Fruit fly (Drosophila melanogaster) whole organism, embryonic: ENCODE measurements around the gene hyd.

ENCODE experiments used
- CG10267 ChIP-seq: fragments of 200-800 bp; sonication (Bioruptor generic); optimal IDR thresholded peaks from 2 replicates; lab custom pipeline; 2018; ENCODE audit warnings: missing biosample characterization, mild to moderate bottlenecking, missing genetic modification characterization, moderate library complexity
- CG10321 ChIP-seq: fragments of 200-800 bp; sonication (Bioruptor generic); IDR thresholded peaks from 2 replicates; pipeline ENCODE4 v1.3.6; 2022; ENCODE audit warnings: missing biosample characterization, missing genetic modification characterization
- CG11093 ChIP-seq: fragments of 200-800 bp; sonication (Bioruptor generic); IDR thresholded peaks from 3 replicates; pipeline ENCODE4 v1.3.6; 2022; ENCODE audit warnings: missing biosample characterization, missing genetic modification characterization
- CG11560 ChIP-seq: fragments of 200-800 bp; sonication (Bioruptor generic); IDR thresholded peaks from 3 replicates; pipeline ENCODE4 v1.3.6; 2022; ENCODE audit warnings: missing biosample characterization, missing genetic modification characterization
- CG12942 ChIP-seq: fragments of 200-800 bp; sonication (Bioruptor generic); optimal IDR thresholded peaks from 3 replicates; lab custom pipeline; 2016; ENCODE audit warnings: missing biosample characterization, missing genetic modification characterization
- CG14667 ChIP-seq: fragments of 200-800 bp; sonication (Bioruptor generic); IDR thresholded peaks from 2 replicates; pipeline ENCODE4 v1.3.6; 2022; ENCODE audit warnings: missing biosample characterization, missing genetic modification characterization
- CG15479 ChIP-seq: fragments of 200-800 bp; sonication (Bioruptor generic); optimal IDR thresholded peaks from 3 replicates; lab custom pipeline; 2019; ENCODE audit warnings: missing biosample characterization, mild to moderate bottlenecking, missing genetic modification characterization, moderate library complexity
- CG1603 ChIP-seq: fragments of 200-800 bp; sonication (Bioruptor generic); optimal IDR thresholded peaks from 2 replicates; lab custom pipeline; 2019; ENCODE audit warnings: missing biosample characterization, mild to moderate bottlenecking, missing genetic modification characterization, moderate library complexity
- CG17186 ChIP-seq: fragments of 200-800 bp; sonication (Bioruptor generic); optimal IDR thresholded peaks from 3 replicates; lab custom pipeline; 2017; ENCODE audit warnings: missing biosample characterization, missing genetic modification reagents, missing genetic modification characterization
- CG2678 ChIP-seq: fragments of 200-800 bp; sonication (Bioruptor generic); optimal IDR thresholded peaks from 3 replicates; lab custom pipeline; 2019; ENCODE audit warnings: missing biosample characterization, mild to moderate bottlenecking, missing genetic modification characterization, moderate library complexity
- CG2712 ChIP-seq: fragments of 200-800 bp; optimal IDR thresholded peaks from 3 replicates; lab custom pipeline; 2019; ENCODE audit warnings: missing biosample characterization, mild to moderate bottlenecking, missing genetic modification characterization, moderate library complexity
- CG2875 ChIP-seq: fragments of 200-800 bp; sonication (Bioruptor generic); optimal IDR thresholded peaks from 2 replicates; lab custom pipeline; 2017; ENCODE audit warnings: missing biosample characterization, mild to moderate bottlenecking, missing genetic modification characterization, missing genetic modification reagents
- CG2889 ChIP-seq: fragments of 200-800 bp; sonication (Bioruptor generic); IDR thresholded peaks from 3 replicates; pipeline ENCODE4 v1.3.6; 2022; ENCODE audit warnings: missing biosample characterization, missing genetic modification characterization
- CG31441 ChIP-seq: fragments of 200-800 bp; sonication (Bioruptor generic); IDR thresholded peaks from 2 replicates; pipeline ENCODE4 v1.3.6; 2022; ENCODE audit warnings: missing biosample characterization, missing genetic modification characterization
- CG4617 ChIP-seq: fragments of 200-800 bp; sonication (Bioruptor generic); optimal IDR thresholded peaks from 3 replicates; lab custom pipeline; 2016; ENCODE audit warnings: missing biosample characterization, missing genetic modification characterization, borderline replicate concordance
- CG4730 ChIP-seq: fragments of 200-800 bp; sonication (Bioruptor generic); IDR thresholded peaks from 2 replicates; pipeline ENCODE4 v1.3.6; 2022; ENCODE audit warnings: missing biosample characterization, missing genetic modification characterization
- CG6683 ChIP-seq: fragments of 200-800 bp; sonication (Bioruptor generic); optimal IDR thresholded peaks from 2 replicates; lab custom pipeline; 2017; ENCODE audit warnings: missing biosample characterization, mild to moderate bottlenecking, missing genetic modification characterization, missing genetic modification reagents
- CG7556 ChIP-seq: fragments of 200-800 bp; sonication (Bioruptor generic); optimal IDR thresholded peaks from 2 replicates; lab custom pipeline; 2017; ENCODE audit warnings: missing biosample characterization, mild to moderate bottlenecking, missing genetic modification characterization
- CG7839 ChIP-seq: fragments of 200-800 bp; sonication (Bioruptor generic); optimal IDR thresholded peaks from 3 replicates; lab custom pipeline; 2018; ENCODE audit warnings: missing biosample characterization, mild to moderate bottlenecking, missing genetic modification characterization, moderate library complexity
- CG8089 ChIP-seq: fragments of 200-800 bp; sonication (Bioruptor generic); optimal IDR thresholded peaks from 3 replicates; lab custom pipeline; 2016; ENCODE audit warnings: missing biosample characterization, missing genetic modification characterization
- CG8388 ChIP-seq: fragments of 200-800 bp; sonication (Bioruptor generic); optimal IDR thresholded peaks from 2 replicates; lab custom pipeline; 2019; ENCODE audit warnings: missing biosample characterization, mild to moderate bottlenecking, missing genetic modification characterization, moderate library complexity
- CG9437 ChIP-seq: fragments of 200-800 bp; sonication (Bioruptor generic); optimal IDR thresholded peaks from 2 replicates; lab custom pipeline; 2018; ENCODE audit warnings: missing biosample characterization, mild to moderate bottlenecking, missing genetic modification characterization
- CG9609 ChIP-seq: fragments of 200-800 bp; sonication (Bioruptor generic); optimal IDR thresholded peaks from 3 replicates; lab custom pipeline; 2016; ENCODE audit warnings: missing biosample characterization, missing genetic modification characterization
- CG9797 ChIP-seq: fragments of 200-800 bp; sonication (Bioruptor generic); optimal IDR thresholded peaks from 3 replicates; lab custom pipeline; 2018; ENCODE audit warnings: missing biosample characterization, mild to moderate bottlenecking, missing genetic modification characterization
- CG9932 ChIP-seq: fragments of 200-800 bp; sonication (Bioruptor generic); IDR thresholded peaks from 2 replicates; pipeline ENCODE4 v1.3.6; 2022; ENCODE audit warnings: missing biosample characterization, missing genetic modification characterization
- CHES-1-like ChIP-seq: fragments of 200-800 bp; sonication (Bioruptor generic); optimal IDR thresholded peaks from 2 replicates; lab custom pipeline; 2016; ENCODE audit warnings: missing biosample characterization, missing genetic modification characterization
- CTCF ChIP-seq: fragments of 200-800 bp; sonication (Bioruptor generic); optimal IDR thresholded peaks from 2 replicates; lab custom pipeline; 2017; ENCODE audit warnings: missing biosample characterization, mild to moderate bottlenecking, missing genetic modification characterization, moderate library complexity
- CoRest ChIP-seq: fragments of 200-800 bp; sonication (Bioruptor generic); optimal IDR thresholded peaks from 3 replicates; lab custom pipeline; 2018; ENCODE audit warnings: missing biosample characterization, mild to moderate bottlenecking, missing genetic modification characterization, moderate library complexity
- CrebB ChIP-seq: fragments of 200-800 bp; sonication (Bioruptor generic); optimal IDR thresholded peaks from 3 replicates; lab custom pipeline; 2018; ENCODE audit warnings: missing biosample characterization, mild to moderate bottlenecking, missing genetic modification characterization
- D19A ChIP-seq: fragments of 200-800 bp; optimal IDR thresholded peaks from 3 replicates; lab custom pipeline; 2019; ENCODE audit warnings: missing biosample characterization, mild to moderate bottlenecking, missing genetic modification characterization, moderate library complexity
- Dek ChIP-seq: fragments of 200-800 bp; sonication (Bioruptor generic); optimal IDR thresholded peaks from 3 replicates; lab custom pipeline; 2019; ENCODE audit warnings: missing biosample characterization, mild to moderate bottlenecking, missing genetic modification characterization, moderate library complexity
- E2f2 ChIP-seq: fragments of 200-800 bp; sonication (Bioruptor generic); IDR thresholded peaks from 2 replicates; pipeline ENCODE4 v1.3.6; 2022; ENCODE audit warnings: missing biosample characterization, missing genetic modification characterization
- Ets97D ChIP-seq: fragments of 200-800 bp; sonication (Bioruptor generic); optimal IDR thresholded peaks from 3 replicates; lab custom pipeline; 2016; ENCODE audit warnings: missing biosample characterization, missing genetic modification characterization
- Fer3 ChIP-seq: fragments of 200-800 bp; sonication (Bioruptor generic); optimal IDR thresholded peaks from 2 replicates; lab custom pipeline; 2018; ENCODE audit warnings: missing biosample characterization, mild to moderate bottlenecking, missing genetic modification characterization, moderate library complexity
- Gug ChIP-seq: fragments of 200-800 bp; sonication (Bioruptor generic); IDR thresholded peaks from 4 replicates; pipeline ENCODE4 v1.3.6; 2022; ENCODE audit warnings: missing biosample characterization, missing genetic modification characterization
- MTF-1 ChIP-seq: fragments of 200-800 bp; sonication (Bioruptor generic); optimal IDR thresholded peaks from 2 replicates; lab custom pipeline; 2018; ENCODE audit warnings: missing biosample characterization, mild to moderate bottlenecking, missing genetic modification characterization, borderline replicate concordance
- Mad ChIP-seq: fragments of 200-800 bp; sonication (Bioruptor generic); optimal IDR thresholded peaks from 2 replicates; lab custom pipeline; 2016; ENCODE audit warnings: missing biosample characterization, missing genetic modification characterization
- Neu2 ChIP-seq: fragments of 200-800 bp; sonication (Bioruptor generic); optimal IDR thresholded peaks from 3 replicates; lab custom pipeline; 2016; ENCODE audit warnings: missing biosample characterization, missing genetic modification characterization, borderline replicate concordance
- Ravus ChIP-seq: fragments of 200-800 bp; sonication (Bioruptor generic); IDR thresholded peaks from 2 replicates; pipeline ENCODE4 v1.3.6; 2022; ENCODE audit warnings: missing biosample characterization, missing genetic modification characterization
- Side ChIP-seq: fragments of 200-800 bp; sonication (Bioruptor generic); optimal IDR thresholded peaks from 2 replicates; lab custom pipeline; 2016; ENCODE audit warnings: missing biosample characterization, missing genetic modification characterization
- Taf1 ChIP-seq: fragments of 200-800 bp; sonication (Bioruptor generic); IDR thresholded peaks from 2 replicates; pipeline ENCODE4 v1.3.6; 2022; ENCODE audit warnings: missing biosample characterization, missing genetic modification characterization
- al ChIP-seq: fragments of 200-800 bp; sonication (Bioruptor generic); IDR thresholded peaks from 2 replicates; pipeline ENCODE4 v1.3.6; 2022; ENCODE audit warnings: missing biosample characterization, missing genetic modification characterization
- bigmax ChIP-seq: fragments of 200-800 bp; sonication (Bioruptor generic); optimal IDR thresholded peaks from 2 replicates; lab custom pipeline; 2018; ENCODE audit warnings: missing biosample characterization, mild to moderate bottlenecking, missing genetic modification characterization
- bowl ChIP-seq: fragments of 200-800 bp; sonication (Bioruptor generic); IDR thresholded peaks from 2 replicates; pipeline ENCODE4 v1.3.6; 2022; ENCODE audit warnings: missing biosample characterization, missing genetic modification characterization
- corto ChIP-seq: fragments of 200-800 bp; sonication (Bioruptor generic); optimal IDR thresholded peaks from 2 replicates; lab custom pipeline; 2016; ENCODE audit warnings: missing biosample characterization, mild to moderate bottlenecking, missing genetic modification characterization, moderate library complexity
- fru ChIP-seq: fragments of >200 bp; optimal IDR thresholded peaks from 2 replicates; lab custom pipeline; 2017
- kni ChIP-seq: fragments of 200-800 bp; sonication (Bioruptor generic); optimal IDR thresholded peaks from 3 replicates; lab custom pipeline; 2017; ENCODE audit warnings: mild to moderate bottlenecking, missing biosample characterization, missing genetic modification reagents, missing genetic modification characterization
- nerfin-2 ChIP-seq: fragments of 200-800 bp; sonication (Bioruptor generic); IDR thresholded peaks from 2 replicates; pipeline ENCODE4 v1.3.6; 2022; ENCODE audit warnings: missing biosample characterization, missing genetic modification characterization; ENCODE audit not compliant: partially characterized antibody
- nom ChIP-seq: fragments of 200-800 bp; sonication (Bioruptor generic); optimal IDR thresholded peaks from 2 replicates; lab custom pipeline; 2017; ENCODE audit warnings: missing biosample characterization, missing genetic modification characterization, mild to moderate bottlenecking, moderate library complexity, missing genetic modification reagents
- phol ChIP-seq: fragments of 200-800 bp; sonication (Bioruptor generic); optimal IDR thresholded peaks from 3 replicates; lab custom pipeline; 2018; ENCODE audit warnings: missing biosample characterization, mild to moderate bottlenecking, missing genetic modification characterization, moderate library complexity
- seq ChIP-seq: fragments of 200-800 bp; sonication (Bioruptor generic); IDR thresholded peaks from 2 replicates; pipeline ENCODE4 v1.3.6; 2022; ENCODE audit warnings: missing biosample characterization, missing genetic modification characterization
- vvl ChIP-seq: fragments of 200-800 bp; sonication (Bioruptor generic); IDR thresholded peaks from 2 replicates; pipeline ENCODE4 v1.3.6; 2022; ENCODE audit warnings: missing biosample characterization, missing genetic modification characterization

hyd gene

dm6 chr3R:9701148-9701703, 24.2 kb downstream of the hyd start (continued):
- TF ChIP-seq Side (GFP tag; lab: Kevin White, UChicago) (peak; percentile 28), al (GFP tag; lab: Robert Waterston, UW) (no peak), Ravus (GFP tag; lab: Robert Waterston, UW) (no peak), CG9437 (GFP tag; lab: Kevin White, UChicago) (no peak), bigmax (GFP tag; lab: Kevin White, UChicago) (no peak), CTCF (no peak), Mad (GFP tag; lab: Kevin White, UChicago) (no peak), CG10267 (tag; lab: Kevin White, UChicago) (no peak), CG31441 (no peak), CG17186 (no peak), CG2678 (tag; lab: Kevin White, UChicago) (peak; percentile 46), CHES-1-like (GFP tag; lab: Kevin White, UChicago) (peak; percentile 42), CoRest (tag; lab: Kevin White, UChicago) (peak; percentile 27), CG8388 (GFP tag; lab: Kevin White, UChicago) (no peak), CG2712 (tag; lab: Kevin White, UChicago) (no peak), Dek (tag; lab: Kevin White, UChicago) (peak; percentile 12), CG9797 (GFP tag; lab: Kevin White, UChicago) (no peak), nerfin-2 (GFP tag; lab: Robert Waterston, UW) (no peak), bowl (GFP tag; lab: Robert Waterston, UW) (no peak), CG6683 (GFP tag; lab: Kevin White, UChicago) (peak; percentile 5), CG4730 (GFP tag; lab: Robert Waterston, UW) (no peak), vvl (GFP tag; lab: Robert Waterston, UW) (no peak), CG10321 (GFP tag; lab: Robert Waterston, UW) (no peak), CG8089 (GFP tag; lab: Kevin White, UChicago) (peak; percentile 17), Gug (no peak), Taf1 (GFP tag; lab: Robert Waterston, UW) (no peak), seq (no peak), CG2875 (GFP tag; lab: Kevin White, UChicago) (peak; percentile 4), Fer3 (tag; lab: Kevin White, UChicago) (peak; percentile 39), CG11560 (tag; lab: Robert Waterston, UW) (no peak), CG14667 (no peak), CG9609 (no peak), kni (no peak), E2f2 (GFP tag; lab: Robert Waterston, UW) (no peak), fru (lab: Kevin White, UChicago) (no peak), CG12942 (peak; percentile 44), CG7839 (tag; lab: Kevin White, UChicago) (no peak), CrebB (tag; lab: Kevin White, UChicago) (no peak), CG2889 (GFP tag; lab: Robert Waterston, UW) (no peak), CG11093 (GFP tag; lab: Robert Waterston, UW) (no peak), corto (no peak), phol (tag; lab: Kevin White, UChicago) (no peak), Neu2 (GFP tag; lab: Kevin White, UChicago) (no peak), CG4617 (no peak), CG7556 (no peak), MTF-1 (GFP tag; lab: Kevin White, UChicago) (peak; percentile 56), CG1603 (peak; percentile 13), CG15479 (no peak), CG9932 (GFP tag; lab: Robert Waterston, UW) (no peak), D19A (tag; lab: Kevin White, UChicago) (no peak), nom (no peak), Ets97D (GFP tag; lab: Kevin White, UChicago) (no peak)
